Worm (Caenorhabditis elegans) whole organism, L3 larva: Measurements from ENCODE around the gene mars-1.

Experiments used
- egl-5 ChIP-seq: fragments of 150-350 bp; optimal IDR thresholded peaks from 2 replicates; lab custom pipeline; 2017; ENCODE audit warnings: missing biosample characterization, missing genetic modification reagents, missing genetic modification characterization, inconsistent platforms
- fkh-2 ChIP-seq: fragments of 150-350 bp; optimal IDR thresholded peaks from 2 replicates; lab custom pipeline; 2014; ENCODE audit warnings: missing biosample characterization, missing genetic modification reagents, missing genetic modification characterization
- ztf-4 ChIP-seq: fragments of 150-350 bp; optimal IDR thresholded peaks from 2 replicates; lab custom pipeline; 2014; ENCODE audit warnings: missing biosample characterization, missing genetic modification characterization

ce11 chrIV:11650344-11650743 lies 15.1 kb upstream of the mars-1 start:
- no peak for TF ChIP-seq egl-5 (tag; lab: Kevin White, UChicago)
- no peak for TF ChIP-seq fkh-2 (tag; lab: Kevin White, UChicago)
- TF ChIP-seq ztf-4 (tag; lab: Kevin White, UChicago): no peak
